Fruit fly (Drosophila melanogaster) whole organism, prepupa: ENCODE data around the gene CG13659.

Experiments used
- CG4318 ChIP-seq: fragments of 200-800 bp; sonication (Bioruptor generic); optimal IDR thresholded peaks from 3 replicates; lab custom pipeline; 2017; ENCODE audit warnings: missing biosample characterization, mild to moderate bottlenecking, missing genetic modification characterization
- Ets96B ChIP-seq: fragments of 200-800 bp; optimal IDR thresholded peaks from 2 replicates; lab custom pipeline; 2019; ENCODE audit warnings: missing biosample characterization, mild to moderate bottlenecking, missing genetic modification characterization, moderate library complexity
- Sox102F ChIP-seq: fragments of 200-800 bp; sonication (Bioruptor generic); optimal IDR thresholded peaks from 2 replicates; lab custom pipeline; 2016; ENCODE audit warnings: missing biosample characterization, mild to moderate bottlenecking, missing genetic modification characterization
- Sox14 ChIP-seq: fragments of 200-800 bp; sonication (Bioruptor generic); optimal IDR thresholded peaks from 3 replicates; lab custom pipeline; 2016; ENCODE audit warnings: missing biosample characterization, missing genetic modification characterization
- pdm3 ChIP-seq: fragments of 200-800 bp; sonication (Bioruptor generic); optimal IDR thresholded peaks from 3 replicates; lab custom pipeline; 2016; ENCODE audit warnings: missing biosample characterization, missing genetic modification characterization

- TF ChIP-seq Sox14 (no peak), Ets96B (tag; lab: Kevin White, UChicago) (no peak), Sox102F (GFP tag; lab: Kevin White, UChicago) (no peak), pdm3 (GFP tag; lab: Kevin White, UChicago) (no peak), CG4318 (GFP tag; lab: Kevin White, UChicago) (no peak)
Measured at dm6 chr3R:25265589-25266201, 35.0 kb upstream of the CG13659 start, which contains the start of the genes GlnRS and RIOK2.
